Worm (Caenorhabditis elegans) whole organism, L4 larva: ENCODE results near the gene C05C10.2.

Experiments used
- F44E2.7 ChIP-seq: fragments of 200-800 bp; sonication (Bioruptor generic); IDR thresholded peaks from 2 replicates; pipeline ENCODE4 v2.1.2; 2022; ENCODE audit warnings: missing genetic modification characterization, missing compliant biosample characterization
- F49E8.2 ChIP-seq: sonication (generic microtip); optimal IDR thresholded peaks from 2 replicates; lab custom pipeline; 2016; ENCODE audit warnings: missing compliant biosample characterization, mild to moderate bottlenecking, missing genetic modification characterization, borderline replicate concordance
- T20F7.1 ChIP-seq: fragments of 200-800 bp; sonication (Bioruptor generic); optimal IDR thresholded peaks from 2 replicates; lab custom pipeline; 2018; ENCODE audit warnings: mild to moderate bottlenecking, missing genetic modification characterization, missing compliant biosample characterization
- T26A8.4 ChIP-seq: fragments of 200-800 bp; sonication (Bioruptor generic); IDR thresholded peaks from 2 replicates; pipeline ENCODE4 v1.3.6; 2022; ENCODE audit warnings: missing genetic modification characterization, missing compliant biosample characterization
- Y5F2A.4 ChIP-seq: fragments of 200-800 bp; sonication (Bioruptor generic); optimal IDR thresholded peaks from 2 replicates; lab custom pipeline; 2018; ENCODE audit warnings: mild to moderate bottlenecking, missing genetic modification characterization, missing compliant biosample characterization
- ZK546.5 ChIP-seq, 2 experiments: sonication (generic microtip); optimal IDR thresholded peaks; 2 replicates each; lab custom pipeline; 2017; ENCODE audit warnings: missing biosample characterization in 2 of 2, missing genetic modification characterization in 2 of 2
- aha-1 ChIP-seq: fragments of 150-350 bp; peaks from one replicate; lab custom pipeline; 2014; ENCODE audit warnings: missing biosample characterization, missing genetic modification characterization
- arid-1 ChIP-seq: fragments of 200-800 bp; sonication (Bioruptor generic); conservative IDR thresholded peaks from 2 replicates; pipeline ENCODE4 v1.3.6; 2022; ENCODE audit warnings: missing genetic modification reagents, missing genetic modification characterization, missing compliant biosample characterization
- ceh-20 ChIP-seq: fragments of 200-800 bp; sonication (Bioruptor generic); IDR thresholded peaks from 2 replicates; pipeline ENCODE4 v1.3.6; 2022; ENCODE audit warnings: missing genetic modification reagents, missing genetic modification characterization, missing compliant biosample characterization
- ceh-44 ChIP-seq: fragments of 200-800 bp; sonication (Bioruptor generic); IDR thresholded peaks from 2 replicates; pipeline ENCODE4 v1.3.6; 2022; ENCODE audit warnings: missing genetic modification reagents, missing genetic modification characterization, missing compliant biosample characterization
- ceh-82 ChIP-seq: sonication (generic microtip); optimal IDR thresholded peaks from 2 replicates; lab custom pipeline; 2017; ENCODE audit warnings: missing biosample characterization, missing genetic modification characterization
- ces-1 ChIP-seq: fragments of 150-350 bp; sonication (generic microtip); optimal IDR thresholded peaks from 4 replicates; lab custom pipeline; 2014; ENCODE audit warnings: missing biosample characterization, missing genetic modification reagents, missing genetic modification characterization
- daf-12 ChIP-seq: fragments of 150-350 bp; optimal IDR thresholded peaks from 2 replicates; lab custom pipeline; 2014; ENCODE audit warnings: missing biosample characterization, missing genetic modification reagents, missing genetic modification characterization
- daf-16 ChIP-seq, 3 experiments: sonication (generic microtip); optimal IDR thresholded peaks; 2 replicates each; lab custom pipeline; 2016 to 2017; ENCODE audit warnings: missing genetic modification characterization in 3 of 3, missing genetic modification reagents in 3 of 3, mild to moderate bottlenecking in 2 of 3, missing compliant biosample characterization in 2 of 3, missing biosample characterization in 1 of 3, moderate library complexity in 1 of 3
- daf-19 ChIP-seq: fragments of 200-800 bp; sonication (Bioruptor generic); conservative IDR thresholded peaks from 2 replicates; pipeline ENCODE4 v1.3.6; 2022; ENCODE audit warnings: missing genetic modification characterization, missing compliant biosample characterization
- daf-8 ChIP-seq: fragments of 200-800 bp; sonication (Bioruptor generic); IDR thresholded peaks from 2 replicates; pipeline ENCODE4 v1.3.6; 2022; ENCODE audit warnings: missing genetic modification characterization, missing compliant biosample characterization
- dmd-6 ChIP-seq: fragments of 200-800 bp; sonication (Bioruptor generic); IDR thresholded peaks from 2 replicates; pipeline ENCODE4 v1.3.6; 2022; ENCODE audit warnings: missing genetic modification reagents, missing genetic modification characterization, missing compliant biosample characterization
- dve-1 ChIP-seq: sonication (generic microtip); optimal IDR thresholded peaks from 2 replicates; lab custom pipeline; 2017; ENCODE audit warnings: antibody characterized with exemption, mild to moderate bottlenecking, missing genetic modification characterization, missing compliant biosample characterization; ENCODE audit not compliant: insufficient read depth
- fkh-10 ChIP-seq: fragments of 150-350 bp; optimal IDR thresholded peaks from 2 replicates; lab custom pipeline; 2014; ENCODE audit warnings: missing biosample characterization, missing genetic modification reagents, missing genetic modification characterization
- hif-1 ChIP-seq, 2 experiments: sonication (generic microtip); optimal IDR thresholded peaks; 2 replicates each; lab custom pipeline; 2016 to 2017; ENCODE audit warnings: missing compliant biosample characterization in 2 of 2, missing genetic modification characterization in 2 of 2, missing genetic modification reagents in 2 of 2, missing genotype in 2 of 2, mild to moderate bottlenecking in 1 of 2
- hlh-11 ChIP-seq: fragments of 200-800 bp; sonication (Bioruptor generic); optimal IDR thresholded peaks from 2 replicates; lab custom pipeline; 2018; ENCODE audit warnings: mild to moderate bottlenecking, missing genetic modification characterization, missing compliant biosample characterization
- hlh-30 ChIP-seq: sonication (generic microtip); optimal IDR thresholded peaks from 2 replicates; lab custom pipeline; 2017; ENCODE audit warnings: antibody characterized with exemption, mild to moderate bottlenecking, missing genetic modification characterization, missing compliant biosample characterization; ENCODE audit not compliant: insufficient read depth
- hmg-1.1 ChIP-seq: fragments of 200-800 bp; sonication (Bioruptor generic); IDR thresholded peaks from 2 replicates; pipeline ENCODE4 v1.3.6; 2022; ENCODE audit warnings: missing genetic modification reagents, missing genetic modification characterization, missing compliant biosample characterization
- jun-1 ChIP-seq: fragments of 150-350 bp; optimal IDR thresholded peaks from 2 replicates; lab custom pipeline; 2014; ENCODE audit warnings: missing biosample characterization, missing genetic modification reagents, missing genetic modification characterization
- lin-15B ChIP-seq: fragments of 150-350 bp; sonication (generic microtip); optimal IDR thresholded peaks from 3 replicates; lab custom pipeline; 2014; ENCODE audit warnings: missing biosample characterization, missing genetic modification characterization
- mdl-1 ChIP-seq, 2 experiments: fragments of 150-350 bp in 1 of 2; sonication (generic microtip) in 1 of 2; optimal IDR thresholded peaks; 2 replicates each; lab custom pipeline; 2014 to 2017; ENCODE audit warnings: missing biosample characterization in 2 of 2, missing genetic modification characterization in 2 of 2
- mep-1 ChIP-seq: fragments of 150-350 bp; sonication (generic microtip); optimal IDR thresholded peaks from 3 replicates; lab custom pipeline; 2014; ENCODE audit warnings: missing biosample characterization, missing genetic modification characterization
- mes-2 ChIP-seq: sonication (generic microtip); optimal IDR thresholded peaks from 2 replicates; lab custom pipeline; 2016; ENCODE audit warnings: missing genotype, mild to moderate bottlenecking, missing genetic modification characterization, missing compliant biosample characterization; ENCODE audit not compliant: poor library complexity, severe bottlenecking
- mxl-2 ChIP-seq: fragments of 200-800 bp; sonication (Bioruptor generic); conservative IDR thresholded peaks from 2 replicates; pipeline ENCODE4 v1.3.6; 2022; ENCODE audit warnings: missing genetic modification reagents, missing genetic modification characterization, missing compliant biosample characterization
- nhr-11 ChIP-seq: fragments of 150-350 bp; optimal IDR thresholded peaks from 2 replicates; lab custom pipeline; 2014; ENCODE audit warnings: missing biosample characterization, missing genetic modification characterization
- nhr-25 ChIP-seq: sonication (generic microtip); optimal IDR thresholded peaks from 2 replicates; lab custom pipeline; 2017; ENCODE audit warnings: missing genetic modification characterization, mild to moderate bottlenecking, missing compliant biosample characterization, antibody characterized with exemption, moderate library complexity, borderline replicate concordance; ENCODE audit not compliant: insufficient read depth
- nhr-42 ChIP-seq: fragments of 200-800 bp; sonication (Bioruptor generic); IDR thresholded peaks from 2 replicates; pipeline ENCODE4 v1.3.6; 2022; ENCODE audit warnings: missing genetic modification characterization, missing compliant biosample characterization
- nhr-48 ChIP-seq: sonication (generic microtip); optimal IDR thresholded peaks from 2 replicates; lab custom pipeline; 2016; ENCODE audit warnings: mild to moderate bottlenecking, missing genetic modification characterization, missing compliant biosample characterization
- nhr-6 ChIP-seq: fragments of 150-350 bp; optimal IDR thresholded peaks from 2 replicates; lab custom pipeline; 2014; ENCODE audit warnings: missing biosample characterization, missing genetic modification characterization
- nhr-77 ChIP-seq: fragments of 150-350 bp; optimal IDR thresholded peaks from 2 replicates; lab custom pipeline; 2014; ENCODE audit warnings: missing biosample characterization, missing genetic modification characterization
- pha-4 ChIP-seq, 2 experiments: fragments of 150-350 bp in 1 of 2; fragments of 200-800 bp in 1 of 2; sonication (Bioruptor generic) in 1 of 2; IDR thresholded peaks in 1 of 2; optimal IDR thresholded peaks in 1 of 2; 2 replicates each; pipeline versions ENCODE4 v1.3.6 to Lab custom; 2014 to 2022; ENCODE audit warnings: missing genetic modification characterization in 2 of 2, missing genetic modification reagents in 2 of 2, missing biosample characterization in 1 of 2, missing compliant biosample characterization in 1 of 2
- php-3 ChIP-seq: fragments of 200-800 bp; sonication (Bioruptor generic); IDR thresholded peaks from 2 replicates; pipeline ENCODE4 v1.3.6; 2022; ENCODE audit warnings: missing genetic modification reagents, missing genetic modification characterization, missing compliant biosample characterization
- snpc-1.2 ChIP-seq: fragments of 200-800 bp; sonication (Bioruptor generic); IDR thresholded peaks from 2 replicates; pipeline ENCODE4 v1.3.6; 2022; ENCODE audit warnings: missing genetic modification reagents, missing genetic modification characterization, missing compliant biosample characterization
- spr-3 ChIP-seq: fragments of 200-800 bp; sonication (Bioruptor generic); optimal IDR thresholded peaks from 2 replicates; lab custom pipeline; 2018; ENCODE audit warnings: mild to moderate bottlenecking, missing genetic modification characterization, missing compliant biosample characterization
- tag-97 ChIP-seq: fragments of 200-800 bp; sonication (Bioruptor generic); IDR thresholded peaks from 2 replicates; pipeline ENCODE4 v1.3.6; 2022; ENCODE audit warnings: missing genetic modification characterization, missing compliant biosample characterization
- tra-1 ChIP-seq: fragments of 200-800 bp; sonication (Bioruptor generic); IDR thresholded peaks from 2 replicates; pipeline ENCODE4 v1.3.6; 2022; ENCODE audit warnings: missing genetic modification reagents, missing genetic modification characterization, missing compliant biosample characterization
- unc-62 ChIP-seq, 3 experiments: fragments of 150-350 bp in 1 of 3; sonication (generic microtip); optimal IDR thresholded peaks in 2 of 3; peaks in 1 of 3; 1 replicate in 1 of 3; 2 replicates in 2 of 3; lab custom pipeline; 2014 to 2017; ENCODE audit warnings: missing biosample characterization in 3 of 3, missing genetic modification characterization in 3 of 3, missing genetic modification reagents in 3 of 3, missing genotype in 1 of 3
- zip-11 ChIP-seq: fragments of 200-800 bp; sonication (Bioruptor generic); IDR thresholded peaks from 2 replicates; pipeline ENCODE4 v1.3.6; 2022; ENCODE audit warnings: missing genetic modification characterization, missing compliant biosample characterization
- zip-2 ChIP-seq: fragments of 150-350 bp; optimal IDR thresholded peaks from 2 replicates; lab custom pipeline; 2014; ENCODE audit warnings: missing biosample characterization, missing genetic modification characterization
- ztf-7 ChIP-seq: fragments of 150-350 bp; optimal IDR thresholded peaks from 2 replicates; lab custom pipeline; 2014; ENCODE audit warnings: missing biosample characterization, missing genetic modification characterization

Gene C05C10.2

ce11 chrII:9974210-9974609 lies 52.2 kb downstream of the C05C10.2 start (continued):
- TF ChIP-seq daf-19 (GFP tag; lab: Robert Waterston, UW) (no peak), nhr-48 (tag; lab: Kevin White, UChicago) (peak; percentile 29), Y5F2A.4 (GFP tag; lab: Kevin White, UChicago) (no peak), daf-16 (GFP tag; optimal IDR thresholded peaks at IDR 0.05; lab: Kevin White, UChicago) (no peak), daf-16 (tag; optimal IDR thresholded peaks at IDR 0.05; lab: Kevin White, UChicago) (peak; percentile 74), T20F7.1 (no peak), mdl-1 (tag; optimal IDR thresholded peaks at IDR 0.05; lab: Kevin White, UChicago) (no peak), nhr-6 (tag; lab: Kevin White, UChicago) (no peak), fkh-10 (GFP tag; lab: Kevin White, UChicago) (no peak), php-3 (GFP tag; lab: Robert Waterston, UW) (peak; percentile 95), ceh-44 (GFP tag; lab: Robert Waterston, UW) (no peak), unc-62 (GFP tag; optimal IDR thresholded peaks at IDR 0.05 in 1 of 2; lab: Kevin White, UChicago) (peak in 1 of 2 experiments; percentile 98), unc-62 (tag; optimal IDR thresholded peaks at IDR 0.05; lab: Kevin White, UChicago) (no peak), arid-1 (GFP tag; lab: Robert Waterston, UW) (no peak), lin-15B (tag; lab: Kevin White, UChicago) (no peak), F44E2.7 (GFP tag; lab: Robert Waterston, UW) (no peak), mxl-2 (GFP tag; lab: Robert Waterston, UW) (no peak), nhr-25 (tag; lab: Kevin White, UChicago) (no peak)

ce11 chrII:9974967-9975366 lies 52.9 kb downstream of the C05C10.2 start, which contains the start of gene aakg-5:
aakg-5 (minus strand) TSS chrII:9975125.
- TF ChIP-seq jun-1 (tag; lab: Kevin White, UChicago) = no peak
- TF ChIP-seq spr-3 (GFP tag; lab: Kevin White, UChicago) = no peak
- TF ChIP-seq tra-1 (GFP tag; lab: Robert Waterston, UW) = peak; percentile 51; the same call in 1 of the 2 replicates
- no peak for TF ChIP-seq ztf-7 (tag; lab: Kevin White, UChicago)
- TF ChIP-seq php-3 (GFP tag; lab: Robert Waterston, UW) = peak; percentile 84
- TF ChIP-seq T20F7.1 = peak; percentile 4
- peak; percentile 48; the same call in 1 of the 2 replicates for TF ChIP-seq ceh-20 (GFP tag; lab: Robert Waterston, UW)
- no peak for TF ChIP-seq zip-11 (GFP tag; lab: Robert Waterston, UW)
- TF ChIP-seq nhr-6 (tag; lab: Kevin White, UChicago) = peak; percentile 80
- no peak for TF ChIP-seq F49E8.2 (tag; lab: Kevin White, UChicago)
- peak; percentile 70 for TF ChIP-seq hlh-30
- peak; percentile 80 for TF ChIP-seq hmg-1.1 (GFP tag; lab: Robert Waterston, UW)
- TF ChIP-seq tag-97 = no peak
- peak; percentile 93 for TF ChIP-seq dve-1 (tag; lab: Kevin White, UChicago)
- TF ChIP-seq nhr-48 (tag; lab: Kevin White, UChicago) = peak; percentile 84
- TF ChIP-seq nhr-42 (GFP tag; lab: Robert Waterston, UW) = no peak
- TF ChIP-seq aha-1 (tag; lab: Kevin White, UChicago) = peak; percentile 99
- TF ChIP-seq mes-2 (tag; lab: Kevin White, UChicago) = peak; percentile 77
- TF ChIP-seq nhr-77 (tag; lab: Kevin White, UChicago) = peak; percentile 29
- no peak for TF ChIP-seq zip-2 (tag; lab: Kevin White, UChicago)
- TF ChIP-seq hif-1 (tag; optimal IDR thresholded peaks at IDR 0.05; lab: Kevin White, UChicago) = peak in 1 of 2 experiments; percentile 33
- TF ChIP-seq daf-8 (GFP tag; lab: Robert Waterston, UW) = no peak
- 0 out of 2 replicates have a peak, but pooled peaks have one; percentile 24 for TF ChIP-seq arid-1 (GFP tag; lab: Robert Waterston, UW)
- peak in 1 of 2 experiments; percentile 93 for TF ChIP-seq unc-62 (GFP tag; optimal IDR thresholded peaks at IDR 0.05 in 1 of 2; lab: Kevin White, UChicago)
- no peak for TF ChIP-seq unc-62 (tag; optimal IDR thresholded peaks at IDR 0.05; lab: Kevin White, UChicago)
- peak; percentile 95 for TF ChIP-seq hlh-11 (tag; lab: Kevin White, UChicago)
- peak; percentile 73 for TF ChIP-seq mep-1 (tag; lab: Kevin White, UChicago)
- no peak for TF ChIP-seq ceh-82
- TF ChIP-seq daf-12 (tag; lab: Kevin White, UChicago) = no peak
- TF ChIP-seq nhr-11 (tag; lab: Kevin White, UChicago) = peak; percentile 96
- TF ChIP-seq F44E2.7 (GFP tag; lab: Robert Waterston, UW) = no peak
- TF ChIP-seq ZK546.5 (tag; optimal IDR thresholded peaks at IDR 0.05; lab: Kevin White, UChicago) = no peak
- TF ChIP-seq T26A8.4 (GFP tag; lab: Robert Waterston, UW) = peak; percentile 55
- TF ChIP-seq dmd-6 (GFP tag; lab: Robert Waterston, UW) = peak; percentile 91
- TF ChIP-seq ces-1 (GFP tag; lab: Kevin White, UChicago) = no peak
- TF ChIP-seq pha-4 (GFP tag; IDR thresholded peaks at IDR 0.05; lab: Robert Waterston, UW) = peak; percentile 76
- TF ChIP-seq pha-4 (tag; optimal IDR thresholded peaks at IDR 0.05; lab: Kevin White, UChicago) = peak; percentile 80
- no peak for TF ChIP-seq snpc-1.2
